Fruit fly (Drosophila melanogaster) whole organism, prepupa: ENCODE data around the gene Sfp79B.

ENCODE experiments used
- Blimp-1 ChIP-seq: fragments of 200-800 bp; sonication (Bioruptor generic); optimal IDR thresholded peaks from 3 replicates; lab custom pipeline; 2017; ENCODE audit warnings: missing biosample characterization, missing genetic modification characterization, mild to moderate bottlenecking, moderate library complexity, missing genetic modification reagents
- CG10631 ChIP-seq: fragments of 200-800 bp; sonication (Bioruptor generic); optimal IDR thresholded peaks from 2 replicates; lab custom pipeline; 2016; ENCODE audit warnings: missing biosample characterization, missing genetic modification characterization
- CG10669 ChIP-seq: fragments of 200-800 bp; sonication (Bioruptor generic); optimal IDR thresholded peaks from 3 replicates; lab custom pipeline; 2018; ENCODE audit warnings: missing biosample characterization, mild to moderate bottlenecking, missing genetic modification characterization, moderate library complexity
- CG11762 ChIP-seq: fragments of 200-800 bp; sonication (Bioruptor generic); optimal IDR thresholded peaks from 3 replicates; lab custom pipeline; 2016; ENCODE audit warnings: missing biosample characterization, missing genetic modification characterization; ENCODE audit not compliant: insufficient read depth
- CG11902 ChIP-seq: fragments of 200-800 bp; sonication (Bioruptor generic); optimal IDR thresholded peaks from 3 replicates; lab custom pipeline; 2016; ENCODE audit warnings: missing biosample characterization, missing genetic modification characterization
- CG15336 ChIP-seq: fragments of 200-800 bp; sonication (Bioruptor generic); IDR thresholded peaks from 2 replicates; pipeline ENCODE4 v1.3.6; 2022; ENCODE audit warnings: missing biosample characterization, missing genetic modification characterization
- CG1621 ChIP-seq: fragments of 200-800 bp; sonication (Bioruptor generic); optimal IDR thresholded peaks from 3 replicates; lab custom pipeline; 2018; ENCODE audit warnings: missing biosample characterization, mild to moderate bottlenecking, missing genetic modification characterization
- CG16779 ChIP-seq: fragments of 200-800 bp; sonication (Bioruptor generic); optimal IDR thresholded peaks from 3 replicates; lab custom pipeline; 2017; ENCODE audit warnings: missing biosample characterization, mild to moderate bottlenecking, missing genetic modification characterization
- CG3032 ChIP-seq: fragments of 200-800 bp; optimal IDR thresholded peaks from 2 replicates; lab custom pipeline; 2019; ENCODE audit warnings: missing biosample characterization, mild to moderate bottlenecking, missing genetic modification characterization, moderate library complexity
- CG32006 ChIP-seq: fragments of 200-800 bp; sonication (Bioruptor generic); optimal IDR thresholded peaks from 3 replicates; lab custom pipeline; 2017; ENCODE audit warnings: missing biosample characterization, mild to moderate bottlenecking, missing genetic modification characterization
- CG34406 ChIP-seq: fragments of 200-800 bp; sonication (Bioruptor generic); optimal IDR thresholded peaks from 3 replicates; lab custom pipeline; 2016; ENCODE audit warnings: missing biosample characterization, missing genetic modification characterization
- CG3919 ChIP-seq: fragments of 200-800 bp; sonication (Bioruptor generic); optimal IDR thresholded peaks from 3 replicates; lab custom pipeline; 2016; ENCODE audit warnings: missing biosample characterization, missing genetic modification characterization
- CG6276 ChIP-seq: fragments of 200-800 bp; sonication (Bioruptor generic); optimal IDR thresholded peaks from 2 replicates; lab custom pipeline; 2017; ENCODE audit warnings: missing biosample characterization, mild to moderate bottlenecking, missing genetic modification characterization
- CG6792 ChIP-seq: fragments of 200-800 bp; sonication (Bioruptor generic); optimal IDR thresholded peaks from 3 replicates; lab custom pipeline; 2016; ENCODE audit warnings: missing biosample characterization, missing genetic modification characterization
- CG6854 ChIP-seq: fragments of 200-800 bp; sonication (Bioruptor generic); optimal IDR thresholded peaks from 2 replicates; lab custom pipeline; 2017; ENCODE audit warnings: missing biosample characterization, mild to moderate bottlenecking, missing genetic modification characterization
- CG7368 ChIP-seq: fragments of 200-800 bp; sonication (Bioruptor generic); optimal IDR thresholded peaks from 3 replicates; lab custom pipeline; 2016; ENCODE audit warnings: missing biosample characterization, missing genetic modification characterization
- CG8119 ChIP-seq: fragments of 200-800 bp; sonication (Bioruptor generic); IDR thresholded peaks from 3 replicates; pipeline ENCODE4 v1.3.6; 2022; ENCODE audit warnings: missing biosample characterization, missing genetic modification characterization
- CG8632 ChIP-seq: fragments of 200-800 bp; sonication (Bioruptor generic); optimal IDR thresholded peaks from 3 replicates; lab custom pipeline; 2016; ENCODE audit warnings: missing biosample characterization, missing genetic modification characterization
- Eip75B ChIP-seq: fragments of 200-800 bp; sonication (Bioruptor generic); optimal IDR thresholded peaks from 3 replicates; lab custom pipeline; 2016; ENCODE audit warnings: missing biosample characterization, missing genetic modification characterization
- Eip78C ChIP-seq: fragments of 200-800 bp; sonication (Bioruptor generic); peaks from one replicate; lab custom pipeline; 2016; ENCODE audit warnings: missing biosample characterization, missing genetic modification characterization
- Eip93F ChIP-seq: fragments of 200-800 bp; sonication (Bioruptor generic); optimal IDR thresholded peaks from 2 replicates; lab custom pipeline; 2016; ENCODE audit warnings: missing biosample characterization, mild to moderate bottlenecking, missing genetic modification characterization
- Ets21C ChIP-seq: fragments of 200-800 bp; sonication (Bioruptor generic); optimal IDR thresholded peaks from 3 replicates; lab custom pipeline; 2016; ENCODE audit warnings: missing biosample characterization, missing genetic modification characterization
- Ets96B ChIP-seq: fragments of 200-800 bp; optimal IDR thresholded peaks from 2 replicates; lab custom pipeline; 2019; ENCODE audit warnings: missing biosample characterization, mild to moderate bottlenecking, missing genetic modification characterization, moderate library complexity
- Gug ChIP-seq: fragments of 200-800 bp; sonication (Bioruptor generic); IDR thresholded peaks from 2 replicates; pipeline ENCODE4 v1.3.6; 2022; ENCODE audit warnings: missing biosample characterization, missing genetic modification characterization
- Hr38 ChIP-seq: sonication (Bioruptor generic); optimal IDR thresholded peaks from 2 replicates; lab custom pipeline; 2016; ENCODE audit warnings: missing biosample characterization, missing genetic modification characterization
- Hr39 ChIP-seq: fragments of 200-800 bp; sonication (Bioruptor generic); optimal IDR thresholded peaks from 2 replicates; lab custom pipeline; 2016; ENCODE audit warnings: missing biosample characterization, missing genetic modification characterization
- Hr4 ChIP-seq: fragments of 200-800 bp; sonication (Bioruptor generic); optimal IDR thresholded peaks from 3 replicates; lab custom pipeline; 2016; ENCODE audit warnings: missing biosample characterization, missing genetic modification characterization
- Met ChIP-seq: fragments of 200-800 bp; sonication (Bioruptor generic); optimal IDR thresholded peaks from 3 replicates; lab custom pipeline; 2016; ENCODE audit warnings: missing biosample characterization, missing genetic modification characterization
- Smox ChIP-seq: fragments of 200-800 bp; sonication (Bioruptor generic); optimal IDR thresholded peaks from 3 replicates; lab custom pipeline; 2016; ENCODE audit warnings: missing biosample characterization, missing genetic modification characterization
- Sox102F ChIP-seq: fragments of 200-800 bp; sonication (Bioruptor generic); optimal IDR thresholded peaks from 2 replicates; lab custom pipeline; 2016; ENCODE audit warnings: missing biosample characterization, mild to moderate bottlenecking, missing genetic modification characterization
- Sox14 ChIP-seq: fragments of 200-800 bp; sonication (Bioruptor generic); optimal IDR thresholded peaks from 3 replicates; lab custom pipeline; 2016; ENCODE audit warnings: missing biosample characterization, missing genetic modification characterization
- Sox15 ChIP-seq: fragments of 200-800 bp; sonication (Bioruptor generic); optimal IDR thresholded peaks from 3 replicates; lab custom pipeline; 2016; ENCODE audit warnings: missing biosample characterization, missing genetic modification characterization
- acj6 ChIP-seq: fragments of 200-800 bp; sonication (Bioruptor generic); optimal IDR thresholded peaks from 3 replicates; lab custom pipeline; 2016; ENCODE audit warnings: missing biosample characterization, missing genetic modification characterization
- dac ChIP-seq: fragments of 200-800 bp; sonication (Bioruptor generic); optimal IDR thresholded peaks from 2 replicates; lab custom pipeline; 2017; ENCODE audit warnings: missing biosample characterization, mild to moderate bottlenecking, missing genetic modification characterization
- dsx ChIP-seq: fragments of 200-800 bp; optimal IDR thresholded peaks from 3 replicates; lab custom pipeline; 2019; ENCODE audit warnings: missing biosample characterization, mild to moderate bottlenecking, missing genetic modification characterization, moderate library complexity; ENCODE audit not compliant: poor library complexity, severe bottlenecking
- eg ChIP-seq: fragments of 200-800 bp; sonication (Bioruptor generic); IDR thresholded peaks from 3 replicates; pipeline ENCODE4 v1.3.6; 2022; ENCODE audit warnings: missing biosample characterization, missing genetic modification characterization
- esn ChIP-seq: fragments of 200-800 bp; sonication (Bioruptor generic); optimal IDR thresholded peaks from 2 replicates; lab custom pipeline; 2016; ENCODE audit warnings: missing biosample characterization, mild to moderate bottlenecking, missing genetic modification characterization, moderate library complexity
- fd59A ChIP-seq: fragments of 200-800 bp; sonication (Bioruptor generic); optimal IDR thresholded peaks from 2 replicates; lab custom pipeline; 2017; ENCODE audit warnings: missing biosample characterization, mild to moderate bottlenecking, missing genetic modification characterization, missing genetic modification reagents
- fd85E ChIP-seq: fragments of 200-800 bp; sonication (Bioruptor generic); optimal IDR thresholded peaks from 3 replicates; lab custom pipeline; 2016; ENCODE audit warnings: missing biosample characterization, missing genetic modification characterization
- fkh ChIP-seq: fragments of 200-800 bp; sonication (Bioruptor generic); optimal IDR thresholded peaks from 3 replicates; lab custom pipeline; 2017; ENCODE audit warnings: missing biosample characterization, mild to moderate bottlenecking, missing genetic modification characterization, moderate library complexity
- net ChIP-seq: fragments of 200-800 bp; sonication (Bioruptor generic); optimal IDR thresholded peaks from 3 replicates; lab custom pipeline; 2016; ENCODE audit warnings: missing biosample characterization, missing genetic modification characterization
- pdm3 ChIP-seq: fragments of 200-800 bp; sonication (Bioruptor generic); optimal IDR thresholded peaks from 3 replicates; lab custom pipeline; 2016; ENCODE audit warnings: missing biosample characterization, missing genetic modification characterization
- salr ChIP-seq, 2 experiments: fragments of 200-800 bp; sonication (Bioruptor generic); optimal IDR thresholded peaks; 3 replicates each; lab custom pipeline; 2016 to 2018; ENCODE audit warnings: missing biosample characterization in 2 of 2, missing genetic modification characterization in 2 of 2, mild to moderate bottlenecking in 1 of 2
- spab ChIP-seq: fragments of 200-800 bp; sonication (Bioruptor generic); optimal IDR thresholded peaks from 2 replicates; lab custom pipeline; 2017; ENCODE audit warnings: missing biosample characterization, mild to moderate bottlenecking, missing genetic modification characterization, missing genetic modification reagents
- ss ChIP-seq, 2 experiments: fragments of 200-800 bp; sonication (Bioruptor generic); optimal IDR thresholded peaks; 2 replicates in 1 of 2; 3 replicates in 1 of 2; lab custom pipeline; 2017 to 2018; ENCODE audit warnings: mild to moderate bottlenecking in 2 of 2, missing biosample characterization in 2 of 2, missing genetic modification characterization in 2 of 2, moderate library complexity in 1 of 2
- vri ChIP-seq: fragments of 200-800 bp; sonication (Bioruptor generic); optimal IDR thresholded peaks from 3 replicates; lab custom pipeline; 2016; ENCODE audit warnings: missing biosample characterization, mild to moderate bottlenecking, missing genetic modification characterization

Gene Sfp79B

DNA sequence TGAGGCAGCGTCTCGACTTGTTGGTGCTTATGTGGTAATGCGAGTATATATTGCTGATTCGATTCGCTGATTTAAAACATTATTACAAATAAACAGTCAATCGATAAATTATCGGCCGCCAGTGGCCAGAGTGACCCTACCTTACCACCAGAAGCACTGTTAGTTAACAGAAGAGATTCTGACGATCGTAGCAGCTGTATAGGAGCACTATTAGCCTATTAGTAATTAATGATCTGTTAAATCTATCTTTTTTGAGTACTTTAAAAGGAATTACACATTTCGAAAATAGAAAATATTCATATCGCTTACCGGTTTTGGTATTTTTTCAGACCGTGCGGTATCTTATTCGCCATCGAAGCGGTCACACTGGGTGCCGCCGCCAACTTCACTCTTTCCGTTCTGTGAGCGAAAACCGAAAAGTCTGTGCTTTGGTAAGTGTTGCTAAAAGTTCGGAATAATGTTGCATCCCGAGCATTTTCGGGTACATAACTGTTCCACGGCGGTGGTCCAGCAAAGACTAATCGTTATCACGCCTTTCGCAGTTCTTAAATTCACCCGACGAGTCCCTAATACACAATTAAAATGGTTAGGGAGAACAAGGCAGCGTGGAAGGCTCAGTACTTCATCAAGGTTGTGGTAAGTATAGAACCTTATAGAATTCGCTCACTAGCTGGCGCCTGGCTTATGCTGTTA lies 4.3 kb upstream of the Sfp79B start, which contains the start of the genes CG7130 and RpLP0 (continued):
- TF ChIP-seq Hr4 (GFP tag; lab: Kevin White, UChicago) (peak; percentile 45), Eip93F (GFP tag; lab: Kevin White, UChicago) (no peak), fd85E (GFP tag; lab: Kevin White, UChicago) (peak; percentile 68), CG1621 (tag; lab: Kevin White, UChicago) (peak; percentile 78), Ets96B (tag; lab: Kevin White, UChicago) (peak; percentile 43), Blimp-1 (GFP tag; lab: Kevin White, UChicago) (peak; percentile 76), CG10669 (peak; percentile 75), Sox14 (peak; percentile 81), CG11762 (GFP tag; lab: Kevin White, UChicago) (peak; percentile 71), spab (GFP tag; lab: Kevin White, UChicago) (peak; percentile 73), acj6 (GFP tag; lab: Kevin White, UChicago) (peak; percentile 77), CG15336 (peak; percentile 38; the same call in 1 of the 2 replicates), Hr38 (GFP tag; lab: Kevin White, UChicago) (no peak), dsx (GFP tag; lab: Kevin White, UChicago) (peak; percentile 54), salr (GFP tag; optimal IDR thresholded peaks at IDR 0.05; lab: Kevin White, UChicago) (peak in 1 of 2 experiments; percentile 87), eg (GFP tag; lab: Robert Waterston, UW) (peak; percentile 80), Eip75B (peak; percentile 81), Hr39 (GFP tag; lab: Kevin White, UChicago) (peak; percentile 86)

DNA sequence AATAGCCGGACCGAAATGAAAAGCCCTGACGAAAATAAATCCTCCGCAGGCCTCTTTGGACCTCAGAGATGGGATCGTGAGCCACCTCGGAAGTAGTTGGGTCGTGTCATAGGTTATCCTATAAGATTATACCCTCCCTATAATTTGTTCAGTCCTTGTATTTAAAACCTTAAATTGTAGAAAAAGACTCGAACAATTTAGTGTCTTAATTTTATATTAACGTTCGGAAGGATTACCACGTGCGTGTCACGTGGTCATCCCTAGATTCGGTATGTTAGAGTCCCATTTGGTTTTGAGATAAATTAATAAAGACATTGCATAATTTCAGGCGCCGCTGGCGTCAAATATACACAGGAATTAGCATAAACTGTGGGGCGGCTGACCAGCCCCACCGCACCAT lies 2.1 kb upstream of the Sfp79B start:
- peak; percentile 72 for TF ChIP-seq pdm3
- TF ChIP-seq CG3919 (GFP tag; lab: Kevin White, UChicago): peak; percentile 80
- TF ChIP-seq Sox102F (GFP tag; lab: Kevin White, UChicago): peak; percentile 82
- TF ChIP-seq vri (GFP tag; lab: Kevin White, UChicago): peak; percentile 57
- peak; percentile 61 for TF ChIP-seq Ets21C (GFP tag; lab: Kevin White, UChicago)
- peak; percentile 44 for TF ChIP-seq CG11902 (GFP tag; lab: Kevin White, UChicago)
- no peak for TF ChIP-seq CG16779 (tag; lab: Kevin White, UChicago)
- peak; percentile 70 for TF ChIP-seq CG15336
- TF ChIP-seq CG6792: peak; percentile 65
- TF ChIP-seq Sox15 (GFP tag; lab: Kevin White, UChicago): peak; percentile 49
- no peak for TF ChIP-seq fd59A (GFP tag; lab: Kevin White, UChicago)
- TF ChIP-seq CG3032 (tag; lab: Kevin White, UChicago): peak; percentile 56
- TF ChIP-seq CG8119 (GFP tag; lab: Robert Waterston, UW): peak; percentile 60; the same call in 2 of the 3 replicates
- peak in 1 of 2 experiments; percentile 20 for TF ChIP-seq salr (GFP tag; optimal IDR thresholded peaks at IDR 0.05; lab: Kevin White, UChicago)
- peak; percentile 74 for TF ChIP-seq Hr39 (GFP tag; lab: Kevin White, UChicago)
- peak; percentile 63 for TF ChIP-seq Ets96B (tag; lab: Kevin White, UChicago)
- TF ChIP-seq CG10669: peak; percentile 54
- TF ChIP-seq Eip75B: peak; percentile 65
- TF ChIP-seq CG6276 (GFP tag; lab: Kevin White, UChicago): peak; percentile 39
- peak; percentile 64 for TF ChIP-seq acj6 (GFP tag; lab: Kevin White, UChicago)
- peak; percentile 15 for TF ChIP-seq CG6854
- TF ChIP-seq net (GFP tag; lab: Kevin White, UChicago): peak; percentile 76
- peak; percentile 58 for TF ChIP-seq CG8632 (GFP tag; lab: Kevin White, UChicago)
- peak; percentile 85 for TF ChIP-seq esn (GFP tag; lab: Kevin White, UChicago)
- peak; percentile 92 for TF ChIP-seq Eip78C
- 0 out of 2 replicates have a peak, but pooled peaks have one; percentile 27 for TF ChIP-seq Gug
- peak; percentile 76 for TF ChIP-seq Met (GFP tag; lab: Kevin White, UChicago)
- TF ChIP-seq CG34406 (GFP tag; lab: Kevin White, UChicago): peak; percentile 66
- peak; percentile 42 for TF ChIP-seq CG7368
- TF ChIP-seq Smox: peak; percentile 70
- no peak for TF ChIP-seq fkh
- TF ChIP-seq dac (GFP tag; lab: Kevin White, UChicago): peak; percentile 56
- peak; percentile 66 for TF ChIP-seq CG10631 (GFP tag; lab: Kevin White, UChicago)
- TF ChIP-seq CG32006 (GFP tag; lab: Kevin White, UChicago): peak; percentile 72
- TF ChIP-seq Hr38 (GFP tag; lab: Kevin White, UChicago): no peak
- peak; percentile 35 to 57 for TF ChIP-seq ss (GFP tag; optimal IDR thresholded peaks at IDR 0.05; lab: Kevin White, UChicago)
- no peak for TF ChIP-seq CG11762 (GFP tag; lab: Kevin White, UChicago)
- TF ChIP-seq spab (GFP tag; lab: Kevin White, UChicago): peak; percentile 32
- no peak for TF ChIP-seq fd85E (GFP tag; lab: Kevin White, UChicago)
